Fruit fly (Drosophila melanogaster) S2 (cell line): ENCODE measurements around the gene Acp36DE.

Experiments
- CG8478 ChIP-seq: fragments of >200 bp; optimal IDR thresholded peaks from 2 replicates; lab custom pipeline; 2018
- CTCF ChIP-seq, 2 experiments: fragments of >200 bp; optimal IDR thresholded peaks; 2 replicates each; lab custom pipeline; 2018

The Acp36DE gene

DNA sequence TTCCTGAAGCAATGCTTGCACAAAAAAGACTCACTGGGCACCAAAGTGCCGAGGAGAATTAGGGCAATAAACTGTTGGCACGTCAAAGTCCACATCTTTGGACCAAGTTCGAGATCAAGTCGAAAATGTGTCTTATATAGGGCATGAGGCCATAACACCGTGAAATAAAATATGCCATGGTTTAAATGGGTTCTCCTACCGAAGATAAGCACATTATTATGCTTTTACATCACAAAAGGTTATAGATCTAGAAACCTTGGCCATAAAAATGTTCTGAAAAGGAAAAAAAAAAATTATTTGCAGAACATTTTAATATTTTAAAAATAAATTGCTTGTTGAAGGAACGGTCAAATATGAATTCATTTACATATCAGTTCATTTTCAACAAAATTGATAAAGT lies at the start of gene Acp36DE:
Acp36DE (minus strand) TSS at position 101 of the 400 bp plus-strand sequence.
- no peak for TF ChIP-seq CTCF (optimal IDR thresholded peaks at IDR 0.05; lab: Kevin White, UChicago)
- no peak for TF ChIP-seq CG8478 (lab: Kevin White, UChicago)

dm6 chr2L:18395274-18395823 lies 36.5 kb upstream of the Acp36DE start:
- no peak for TF ChIP-seq CTCF (optimal IDR thresholded peaks at IDR 0.05; lab: Kevin White, UChicago)
- TF ChIP-seq CG8478 (lab: Kevin White, UChicago) = no peak

DNA sequence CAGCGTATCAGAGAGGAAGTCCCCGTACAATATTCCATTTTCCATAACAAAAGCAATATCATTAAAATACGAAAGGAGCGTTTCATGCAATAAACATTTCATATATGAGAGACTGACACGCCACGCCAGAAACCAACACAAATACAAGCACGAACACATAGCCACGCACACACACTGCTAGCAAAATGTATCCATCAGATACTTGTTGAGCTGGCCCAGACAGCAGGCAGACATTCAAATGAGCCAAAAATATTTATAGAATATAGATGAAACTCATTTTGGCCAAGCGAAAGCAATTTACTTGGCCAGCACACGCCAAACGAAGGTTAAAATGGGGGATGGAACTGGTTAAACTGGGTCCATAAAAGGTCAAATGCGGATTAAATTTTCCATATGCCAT lies 31.2 kb upstream of the Acp36DE start:
- TF ChIP-seq CTCF (optimal IDR thresholded peaks at IDR 0.05; lab: Kevin White, UChicago) (no peak), CG8478 (lab: Kevin White, UChicago) (no peak)

DNA sequence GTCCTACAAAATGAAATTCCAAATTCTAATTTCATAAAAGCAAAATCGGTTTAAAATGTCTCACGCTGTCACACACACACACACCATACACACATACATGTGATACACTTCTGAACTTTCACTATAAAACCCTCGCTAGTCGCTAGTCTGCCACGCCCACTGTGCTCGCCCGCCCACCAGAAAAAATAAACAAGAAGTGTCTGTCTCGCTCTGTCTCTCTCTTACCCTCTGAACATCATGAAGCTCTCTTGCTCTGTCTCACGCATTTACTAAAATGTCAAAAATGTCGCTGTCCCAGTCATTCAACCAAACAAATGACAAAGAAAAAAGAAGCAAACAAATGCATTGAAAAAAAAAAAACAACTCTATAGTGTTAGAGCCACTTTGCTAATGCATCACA lies 28.9 kb upstream of the Acp36DE start:
- TF ChIP-seq CTCF (optimal IDR thresholded peaks at IDR 0.05; lab: Kevin White, UChicago) = no peak

dm6 chr2L:18378291-18378690 lies 19.5 kb upstream of the Acp36DE start, which contains the start of gene CG34171:
CG34171 (plus strand) TSS chr2L:18378591.
- no peak for TF ChIP-seq CTCF (optimal IDR thresholded peaks at IDR 0.05; lab: Kevin White, UChicago)
- TF ChIP-seq CG8478 (lab: Kevin White, UChicago) = no peak

DNA sequence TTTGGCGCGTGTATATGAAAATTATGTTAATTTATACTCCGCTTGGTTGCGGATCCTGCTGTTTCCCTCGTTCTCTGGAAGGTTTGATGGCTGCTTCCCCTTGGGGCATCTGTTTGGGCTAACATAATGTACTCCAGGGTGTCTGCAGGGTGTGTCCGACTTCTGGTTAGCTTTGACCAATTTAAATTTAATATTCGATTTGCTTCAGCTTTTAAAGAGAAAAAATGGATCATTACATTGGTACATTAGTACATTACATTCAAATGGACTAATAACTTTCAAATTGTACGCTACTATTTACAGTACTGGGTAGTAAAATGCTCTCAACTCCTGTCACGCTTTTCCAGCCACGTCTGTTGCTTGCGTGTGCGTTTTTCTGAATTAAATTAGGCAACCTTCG lies 18.3 kb upstream of the Acp36DE start:
- no peak for TF ChIP-seq CTCF (optimal IDR thresholded peaks at IDR 0.05; lab: Kevin White, UChicago)
- no peak for TF ChIP-seq CG8478 (lab: Kevin White, UChicago)

DNA sequence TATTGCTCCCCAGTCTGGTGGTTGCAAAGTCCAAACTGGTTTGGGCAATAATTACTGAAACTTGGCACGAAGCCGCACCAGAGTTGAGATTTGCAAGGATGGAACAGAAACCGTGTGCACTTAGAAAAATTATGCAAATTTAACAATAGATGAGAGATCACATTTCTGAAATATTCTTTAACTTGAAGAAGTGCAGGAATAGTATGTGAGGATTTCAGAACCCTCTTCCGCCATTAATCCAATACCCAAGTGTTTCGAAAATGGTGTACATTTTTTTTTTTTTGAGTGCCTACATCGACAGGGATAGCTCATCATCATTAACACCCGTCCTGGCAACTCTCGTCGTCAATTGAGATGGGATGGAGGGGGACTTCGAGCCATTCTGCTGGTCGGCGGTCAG lies 13.3 kb upstream of the Acp36DE start:
- TF ChIP-seq CTCF (optimal IDR thresholded peaks at IDR 0.05; lab: Kevin White, UChicago) (no peak), CG8478 (lab: Kevin White, UChicago) (no peak)

dm6 chr2L:18370817-18371216 lies 12.0 kb upstream of the Acp36DE start:
- no peak for TF ChIP-seq CG8478 (lab: Kevin White, UChicago)
- no peak for TF ChIP-seq CTCF (optimal IDR thresholded peaks at IDR 0.05; lab: Kevin White, UChicago)

DNA sequence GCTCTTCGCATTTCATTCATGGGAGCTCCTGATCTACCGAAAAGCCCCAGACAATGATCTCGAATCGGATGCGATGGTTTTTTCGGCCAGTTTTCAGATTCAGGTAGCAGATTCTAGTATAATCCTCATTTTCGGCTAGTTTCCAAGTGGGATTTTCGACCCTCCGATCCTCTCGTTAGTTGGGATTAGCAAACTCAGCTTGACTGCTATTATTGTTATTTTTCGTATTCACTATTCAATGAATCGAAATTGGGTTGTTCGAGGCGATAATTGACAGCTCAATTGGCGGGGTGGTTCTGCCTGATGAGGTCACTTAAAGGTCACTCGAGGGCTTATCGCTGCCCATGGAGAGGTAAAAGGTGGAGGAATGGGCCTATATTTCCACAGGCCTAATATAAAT lies 10.8 kb upstream of the Acp36DE start:
- TF ChIP-seq CG8478 (lab: Kevin White, UChicago) (no peak), CTCF (optimal IDR thresholded peaks at IDR 0.05; lab: Kevin White, UChicago) (no peak)

- TF ChIP-seq CG8478 (lab: Kevin White, UChicago) = no peak
- no peak for TF ChIP-seq CTCF (optimal IDR thresholded peaks at IDR 0.05; lab: Kevin White, UChicago)
Observed at dm6 chr2L:18364358-18364757, 5.5 kb upstream of the Acp36DE start.

DNA sequence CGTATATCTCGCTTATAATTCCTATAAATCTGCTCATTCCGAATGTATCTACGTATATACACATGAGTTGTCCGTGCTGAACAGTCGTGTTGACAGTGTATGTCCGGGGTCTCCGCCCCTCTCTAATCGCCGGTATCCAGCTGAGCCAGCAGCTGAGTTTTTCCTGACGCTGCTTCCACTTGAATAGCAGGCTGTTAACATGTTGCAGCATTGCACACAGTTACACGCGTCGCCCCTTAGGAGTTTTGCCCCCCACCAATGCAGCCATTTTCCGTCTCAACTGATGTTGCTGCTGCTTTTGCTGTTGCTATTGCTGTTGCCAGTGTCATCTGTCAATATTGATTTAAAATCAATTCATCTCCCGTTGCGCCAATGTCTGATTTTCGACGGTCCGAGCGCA lies 2.3 kb upstream of the Acp36DE start:
- TF ChIP-seq CTCF (optimal IDR thresholded peaks at IDR 0.05; lab: Kevin White, UChicago) (no peak), CG8478 (lab: Kevin White, UChicago) (no peak)

DNA sequence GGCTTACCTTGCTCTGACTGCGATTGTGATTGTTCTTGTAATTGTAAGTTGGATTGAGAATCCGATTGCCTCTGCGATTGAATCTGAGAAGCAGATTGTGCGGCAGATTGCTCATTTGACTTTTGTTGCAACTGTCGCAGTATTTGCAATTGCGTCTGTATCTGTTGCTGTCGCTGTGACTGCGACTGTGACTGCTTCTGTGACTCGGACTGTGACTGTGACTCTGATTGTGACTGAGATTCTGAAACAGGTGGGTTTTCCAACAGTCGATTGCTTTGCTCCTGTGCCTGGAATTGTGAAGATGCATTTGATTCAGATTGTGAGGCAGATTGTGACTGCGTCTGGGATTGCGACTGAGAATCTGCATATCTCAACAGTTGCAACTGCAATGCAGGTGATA lies 796 bp downstream of the Acp36DE start:
- TF ChIP-seq CG8478 (lab: Kevin White, UChicago) (no peak), CTCF (optimal IDR thresholded peaks at IDR 0.05; lab: Kevin White, UChicago) (no peak)

DNA sequence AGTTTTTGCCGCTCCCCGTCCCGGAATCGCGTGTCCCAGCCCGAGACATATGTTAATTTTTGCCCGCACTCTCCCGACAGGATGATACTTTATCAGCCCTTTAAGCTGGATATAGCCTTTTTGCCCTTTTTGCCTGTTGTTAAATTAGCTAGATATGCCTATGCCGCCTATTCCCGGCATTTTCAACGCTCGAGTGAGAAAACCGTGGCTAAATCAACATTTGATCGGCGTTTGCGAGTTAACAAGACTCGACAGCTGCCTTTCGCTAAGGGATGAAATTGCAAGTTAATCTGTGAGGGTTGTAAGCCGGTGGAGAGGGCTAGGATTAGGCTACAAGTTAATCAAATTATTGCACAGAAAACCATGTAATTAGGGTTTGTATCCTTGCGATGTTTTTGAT lies 3.3 kb downstream of the Acp36DE start:
- TF ChIP-seq CTCF (optimal IDR thresholded peaks at IDR 0.05; lab: Kevin White, UChicago) (no peak), CG8478 (lab: Kevin White, UChicago) (no peak)

DNA sequence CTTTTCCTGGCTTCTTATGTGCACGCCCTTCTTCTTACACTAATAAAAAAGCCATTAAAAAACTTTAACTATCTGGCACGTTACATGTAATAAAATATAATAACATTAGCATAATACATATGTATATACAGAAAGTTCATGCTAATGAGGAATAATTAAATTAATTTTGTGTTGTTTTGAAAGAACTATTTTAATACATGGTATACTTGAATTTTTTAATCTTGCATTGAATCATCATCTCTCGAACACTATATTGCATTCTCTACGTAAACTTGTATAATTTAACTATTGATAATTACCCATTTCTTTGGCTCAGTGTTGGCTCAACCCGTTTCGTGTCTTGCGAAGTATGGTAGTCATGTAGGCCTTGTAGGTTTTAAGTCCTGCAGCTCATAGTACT lies 6.0 kb downstream of the Acp36DE start:
- TF ChIP-seq CTCF (optimal IDR thresholded peaks at IDR 0.05; lab: Kevin White, UChicago) (no peak), CG8478 (lab: Kevin White, UChicago) (no peak)

DNA sequence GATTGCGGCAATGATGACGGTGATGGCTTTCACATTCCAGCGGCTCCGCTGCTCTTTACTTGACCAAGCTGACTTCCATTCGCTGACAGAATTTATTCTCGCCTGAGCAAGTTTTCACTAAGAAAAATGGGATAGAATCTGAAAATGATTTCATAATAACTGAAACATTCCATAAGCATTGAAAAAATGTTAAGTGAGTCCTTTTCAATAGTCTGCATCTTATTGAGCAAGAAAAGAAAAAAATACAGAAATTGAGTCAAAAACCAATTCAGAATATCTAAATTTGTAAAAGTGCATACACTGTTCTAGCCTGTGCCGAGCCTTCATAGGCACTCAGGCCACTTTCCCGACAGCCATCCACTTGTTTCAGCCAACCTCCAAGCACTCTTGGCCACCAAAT lies 10.2 kb downstream of the Acp36DE start:
- TF ChIP-seq CTCF (optimal IDR thresholded peaks at IDR 0.05; lab: Kevin White, UChicago) (no peak), CG8478 (lab: Kevin White, UChicago) (no peak)

dm6 chr2L:18347950-18348349 lies 10.9 kb downstream of the Acp36DE start:
- TF ChIP-seq CTCF (optimal IDR thresholded peaks at IDR 0.05; lab: Kevin White, UChicago) = peak; percentile 74 to 79
- TF ChIP-seq CG8478 (lab: Kevin White, UChicago) = no peak
